Fruit fly (Drosophila melanogaster): ENCODE data around the gene CG31219.
A peak's percentile ranks its signal among the peaks of the same experiment; 100 is the strongest.

The CG31219 gene

dm6 chr3R:19612908-19613431 is 37.8 kb upstream of the CG31219 start, which contains the start of gene CG16727:
TSS of gene CG16727 (plus strand) at chr3R:19613381.
- peak; percentile 29 for TF ChIP-seq OdsH (GFP tag; optimal IDR thresholded peaks at IDR 0.05)
- TF ChIP-seq Sp1 (GFP tag; optimal IDR thresholded peaks at IDR 0.05) = peak; percentile 24
- peak; percentile 6 for TF ChIP-seq h (GFP tag; optimal IDR thresholded peaks at IDR 0.05)
- TF ChIP-seq rgr (GFP tag; optimal IDR thresholded peaks at IDR 0.05) = peak; percentile 17
- no peak for TF ChIP-seq brk (GFP tag; optimal IDR thresholded peaks at IDR 0.05)

dm6 chr3R:19619908-19620307 is 30.9 kb upstream of the CG31219 start:
- no peak for TF ChIP-seq Abd-B (GFP tag; optimal IDR thresholded peaks at IDR 0.05)

- TF ChIP-seq h (GFP tag; optimal IDR thresholded peaks at IDR 0.05) (peak; percentile 25), CrebA (GFP tag; optimal IDR thresholded peaks at IDR 0.05; ENCODE audit: borderline replicate concordance) (no peak), Rel (GFP tag; optimal IDR thresholded peaks at IDR 0.05) (no peak), Rel (tag; optimal IDR thresholded peaks at IDR 0.05) (peak; percentile 4), fru (GFP tag; optimal IDR thresholded peaks at IDR 0.05) (no peak)
These were observed 29.9 kb upstream of the CG31219 start for dm6 chr3R:19620953-19621352.

- TF ChIP-seq Dif (GFP tag; optimal IDR thresholded peaks at IDR 0.05; ENCODE audit: partially characterized antibody) (no peak), h (GFP tag; optimal IDR thresholded peaks at IDR 0.05) (peak; percentile 40), Rel (GFP tag; optimal IDR thresholded peaks at IDR 0.05) (no peak), Rel (tag; optimal IDR thresholded peaks at IDR 0.05) (peak; percentile 66), tai (GFP tag; optimal IDR thresholded peaks at IDR 0.05) (no peak), Myc (optimal IDR thresholded peaks at IDR 0.05) (no peak), CG9705 (GFP tag; optimal IDR thresholded peaks at IDR 0.05) (no peak), Mio (GFP tag; optimal IDR thresholded peaks at IDR 0.05) (no peak), Hr78 (GFP tag; optimal IDR thresholded peaks at IDR 0.05) (no peak), GATAd (GFP tag; optimal IDR thresholded peaks at IDR 0.05) (no peak)
These were observed 28.8 kb upstream of the CG31219 start for dm6 chr3R:19622005-19622404.

- TF ChIP-seq psq (GFP tag; optimal IDR thresholded peaks at IDR 0.05) = peak; percentile 14
- peak; percentile 40 for TF ChIP-seq sage (GFP tag; optimal IDR thresholded peaks at IDR 0.05)
- TF ChIP-seq Sp1 (GFP tag; optimal IDR thresholded peaks at IDR 0.05) = peak; percentile 36
- TF ChIP-seq sv (GFP tag; optimal IDR thresholded peaks at IDR 0.05) = no peak
- TF ChIP-seq CG32264 (GFP tag; optimal IDR thresholded peaks at IDR 0.05) = peak; percentile 4
- TF ChIP-seq fru (GFP tag; optimal IDR thresholded peaks at IDR 0.05) = peak; percentile 48
- TF ChIP-seq jim (GFP tag; optimal IDR thresholded peaks at IDR 0.05) = no peak
- TF ChIP-seq br (GFP tag; optimal IDR thresholded peaks at IDR 0.05) = peak; percentile 35
- TF ChIP-seq HLH106 (tag; optimal IDR thresholded peaks at IDR 0.05) = peak; percentile 50
- peak; percentile 26 for TF ChIP-seq OdsH (GFP tag; optimal IDR thresholded peaks at IDR 0.05)
- TF ChIP-seq foxo (GFP tag; optimal IDR thresholded peaks at IDR 0.05) = peak in 1 of 2 experiments; percentile 60
- TF ChIP-seq rgr (GFP tag; optimal IDR thresholded peaks at IDR 0.05) = peak; percentile 41
- TF ChIP-seq h (GFP tag; optimal IDR thresholded peaks at IDR 0.05) = peak; percentile 37
- TF ChIP-seq pan (optimal IDR thresholded peaks at IDR 0.05) = no peak
- peak; percentile 34 for TF ChIP-seq ey (GFP tag; optimal IDR thresholded peaks at IDR 0.05)
These were observed 27.2 kb upstream of the CG31219 start for dm6 chr3R:19623606-19624005.

dm6 chr3R:19624482-19624881 is 26.3 kb upstream of the CG31219 start:
- TF ChIP-seq usp (GFP tag; optimal IDR thresholded peaks at IDR 0.05) = no peak
- TF ChIP-seq sv (GFP tag; optimal IDR thresholded peaks at IDR 0.05) = no peak
- TF ChIP-seq Sp1 (GFP tag; optimal IDR thresholded peaks at IDR 0.05) = no peak
- TF ChIP-seq Hr83 (GFP tag; optimal IDR thresholded peaks at IDR 0.05; ENCODE audit: poor library complexity, severe bottlenecking) = no peak
- no peak for TF ChIP-seq Myc (optimal IDR thresholded peaks at IDR 0.05)
- TF ChIP-seq Dif (GFP tag; optimal IDR thresholded peaks at IDR 0.05; ENCODE audit: partially characterized antibody) = peak; percentile 19

Data from whole organism, wandering third instar larva.